Worm (Caenorhabditis elegans): ENCODE data around the gene T11F9.1.

T11F9.1 gene

ce11 chrV:11508773-11509172 lies 49.4 kb downstream of the T11F9.1 start, which contains the start of gene ttll-5:
TSS of gene ttll-5 (plus strand) at chrV:11509060.
- TF ChIP-seq C17E4.6 (GFP tag; IDR thresholded peaks at IDR 0.05) (no peak), lin-54 (GFP tag; optimal IDR thresholded peaks at IDR 0.05) (no peak), hrde-1 (tag; optimal IDR thresholded peaks at IDR 0.05; ENCODE audit: borderline replicate concordance) (no peak), zim-3 (tag; optimal IDR thresholded peaks at IDR 0.05) (no peak), B0261.1 (tag; optimal IDR thresholded peaks at IDR 0.05) (no peak), aptf-3 (GFP tag; IDR thresholded peaks at IDR 0.05) (no peak), mxl-1 (tag; optimal IDR thresholded peaks at IDR 0.05) (no peak), tbp1 (GFP tag; optimal IDR thresholded peaks at IDR 0.05) (no peak), efl-1 (GFP tag; optimal IDR thresholded peaks at IDR 0.05) (no peak), hlh-12 (tag; optimal IDR thresholded peaks at IDR 0.05) (no peak), let-526 (GFP tag; IDR thresholded peaks at IDR 0.05) (no peak), K12H6.12 (tag; optimal IDR thresholded peaks at IDR 0.05) (no peak), D2030.7 (GFP tag; IDR thresholded peaks at IDR 0.05) (no peak)

Measured in whole organism, young adult.